Worm (Caenorhabditis elegans): ENCODE measurements around the gene aexr-2.

aexr-2 gene

DNA sequence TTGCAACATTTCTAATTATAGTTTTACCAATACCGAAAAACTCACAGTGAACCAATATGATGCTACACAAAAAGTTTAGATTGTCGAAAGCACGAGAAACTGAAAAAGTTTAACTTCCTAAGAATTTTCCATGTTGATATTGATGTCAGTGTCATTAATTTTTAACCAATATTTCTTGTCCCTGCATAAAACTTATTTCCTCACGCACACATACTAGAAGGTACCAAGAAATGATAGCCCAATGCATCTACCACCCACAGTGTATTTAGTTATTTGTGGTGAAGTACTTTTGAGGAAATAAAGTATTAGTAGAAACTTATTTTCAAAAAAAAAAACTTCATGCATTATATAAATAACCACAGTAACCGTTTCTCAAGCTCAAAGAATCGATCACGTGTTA is at the start of gene aexr-2:
Gene aexr-2 (minus strand): TSS at position 101 of the 400 bp plus-strand sequence.
- no peak for TF ChIP-seq hmbx-1 (tag; optimal IDR thresholded peaks at IDR 0.05)
- no peak for TF ChIP-seq ceh-13 (GFP tag; optimal IDR thresholded peaks at IDR 0.05)
- no peak for TF ChIP-seq hmg-4 (GFP tag; optimal IDR thresholded peaks at IDR 0.05)
- TF ChIP-seq B0310.2 (tag; optimal IDR thresholded peaks at IDR 0.05): no peak
- no peak for TF ChIP-seq ama-1 (optimal IDR thresholded peaks at IDR 0.05)
- no peak for TF ChIP-seq aly-1 (tag; optimal IDR thresholded peaks at IDR 0.05)
- TF ChIP-seq ceh-36 (tag; optimal IDR thresholded peaks at IDR 0.05): no peak
- TF ChIP-seq sea-1 (GFP tag; conservative IDR thresholded peaks at IDR 0.05): no peak
- TF ChIP-seq pes-1 (GFP tag; IDR thresholded peaks at IDR 0.05): no peak
- TF ChIP-seq hnd-1 (tag; optimal IDR thresholded peaks at IDR 0.05): no peak
- no peak for TF ChIP-seq tra-4 (tag; optimal IDR thresholded peaks at IDR 0.05)
- no peak for TF ChIP-seq ets-7 (tag; optimal IDR thresholded peaks at IDR 0.05)
- TF ChIP-seq flt-1 (GFP tag; IDR thresholded peaks at IDR 0.05): no peak
- TF ChIP-seq scrt-1 (GFP tag; IDR thresholded peaks at IDR 0.05): no peak
- TF ChIP-seq tbx-37 (GFP tag; conservative IDR thresholded peaks at IDR 0.05): no peak
- no peak for TF ChIP-seq F13C5.2 (tag; optimal IDR thresholded peaks at IDR 0.05)
- no peak for TF ChIP-seq tbx-11 (GFP tag; IDR thresholded peaks at IDR 0.05)

DNA sequence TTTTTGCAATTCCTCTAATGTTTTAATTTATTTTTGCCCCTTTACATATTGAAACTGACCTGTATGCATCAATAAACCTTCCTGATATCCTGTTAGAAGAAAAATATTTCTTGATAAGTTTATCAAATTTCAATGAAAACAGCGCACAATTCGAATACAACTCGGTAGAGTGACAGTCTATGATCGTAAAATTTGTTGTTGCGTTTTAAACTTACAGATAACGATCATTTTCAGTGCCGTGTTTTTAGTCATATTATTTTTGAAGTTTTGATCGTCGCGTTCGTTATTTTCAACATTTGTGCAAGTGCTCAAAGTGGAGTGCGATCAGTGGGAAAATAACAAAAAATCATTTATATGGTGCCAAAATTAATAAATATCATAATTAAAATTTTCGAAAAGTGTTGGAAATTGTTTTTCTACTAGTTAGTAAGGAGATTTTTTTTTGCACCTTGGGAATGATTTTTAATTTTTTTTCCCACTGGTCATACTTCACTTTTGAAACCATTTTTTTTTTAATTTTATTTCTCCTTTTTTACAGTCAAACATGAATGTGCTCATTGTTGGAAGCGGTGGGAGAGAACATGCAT is 43.1 kb upstream of the aexr-2 start, which contains the start of gene F38B6.4:
Gene F38B6.4 (plus strand): TSS at position 537 of the 587 bp plus-strand sequence.
- TF ChIP-seq pes-1 (GFP tag; IDR thresholded peaks at IDR 0.05) (no peak), ceh-13 (GFP tag; optimal IDR thresholded peaks at IDR 0.05) (no peak), ets-7 (tag; optimal IDR thresholded peaks at IDR 0.05) (no peak), scrt-1 (GFP tag; IDR thresholded peaks at IDR 0.05) (no peak), hmbx-1 (tag; optimal IDR thresholded peaks at IDR 0.05) (no peak), B0310.2 (tag; optimal IDR thresholded peaks at IDR 0.05) (no peak), ceh-36 (tag; optimal IDR thresholded peaks at IDR 0.05) (no peak), ama-1 (optimal IDR thresholded peaks at IDR 0.05) (no peak), sea-1 (GFP tag; conservative IDR thresholded peaks at IDR 0.05) (no peak), hmg-4 (GFP tag; optimal IDR thresholded peaks at IDR 0.05) (no peak), F13C5.2 (tag; optimal IDR thresholded peaks at IDR 0.05) (no peak), aly-1 (tag; optimal IDR thresholded peaks at IDR 0.05) (no peak), hnd-1 (tag; optimal IDR thresholded peaks at IDR 0.05) (no peak), flt-1 (GFP tag; IDR thresholded peaks at IDR 0.05) (no peak), tbx-11 (GFP tag; IDR thresholded peaks at IDR 0.05) (no peak), tbx-37 (GFP tag; conservative IDR thresholded peaks at IDR 0.05) (no peak), tra-4 (tag; optimal IDR thresholded peaks at IDR 0.05) (no peak)

- TF ChIP-seq ets-7 (tag; optimal IDR thresholded peaks at IDR 0.05) (no peak), tbx-11 (GFP tag; IDR thresholded peaks at IDR 0.05) (no peak), ama-1 (optimal IDR thresholded peaks at IDR 0.05) (no peak), ceh-36 (tag; optimal IDR thresholded peaks at IDR 0.05) (no peak), sea-1 (GFP tag; conservative IDR thresholded peaks at IDR 0.05) (no peak), scrt-1 (GFP tag; IDR thresholded peaks at IDR 0.05) (no peak)
Observed at ce11 chrX:6672519-6672918, 41.2 kb upstream of the aexr-2 start, which contains the start of gene col-172. Gene col-172, plus strand, starts transcription at chrX:6672819.

DNA sequence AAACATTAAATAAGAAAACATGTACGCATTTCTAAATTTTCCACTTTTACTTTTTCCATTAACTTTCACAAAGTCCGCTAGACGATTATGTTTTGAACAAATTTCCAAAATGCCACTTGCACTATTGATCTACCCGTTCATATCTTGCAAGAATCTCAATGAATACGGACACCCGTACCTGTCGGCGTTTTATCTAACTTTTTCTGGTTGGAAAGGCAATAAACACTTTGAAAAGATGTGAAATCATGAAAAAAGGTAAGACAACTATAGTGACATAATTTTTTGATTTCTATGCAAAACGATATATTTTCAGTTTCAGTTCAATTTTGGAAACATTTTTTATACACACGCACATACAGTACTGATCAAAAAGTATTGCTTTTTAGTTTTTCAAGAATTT is 40.4 kb upstream of the aexr-2 start:
- TF ChIP-seq hnd-1 (tag; optimal IDR thresholded peaks at IDR 0.05) (no peak), ceh-13 (GFP tag; optimal IDR thresholded peaks at IDR 0.05) (no peak), flt-1 (GFP tag; IDR thresholded peaks at IDR 0.05) (no peak), pes-1 (GFP tag; IDR thresholded peaks at IDR 0.05) (no peak), tra-4 (tag; optimal IDR thresholded peaks at IDR 0.05) (no peak), tbx-11 (GFP tag; IDR thresholded peaks at IDR 0.05) (no peak)

DNA sequence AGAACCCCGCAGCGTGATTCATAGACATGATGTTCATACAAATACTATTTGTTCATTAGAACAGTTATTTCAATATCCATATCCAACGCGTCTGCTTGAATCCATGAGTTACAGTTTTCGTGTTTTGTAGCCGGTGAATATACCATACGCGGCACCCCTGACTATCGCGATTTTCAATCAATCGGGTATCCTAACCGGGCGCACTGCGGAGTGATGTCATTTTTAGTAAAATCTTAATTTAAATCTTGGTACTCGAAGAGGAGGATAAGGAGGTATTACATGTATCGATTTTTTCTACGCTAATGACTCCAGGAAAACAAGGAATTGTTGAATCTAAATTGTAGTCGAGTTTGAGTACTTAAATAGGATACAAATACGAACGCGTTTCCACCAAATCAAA is 38.0 kb upstream of the aexr-2 start:
- no peak for TF ChIP-seq sea-1 (GFP tag; conservative IDR thresholded peaks at IDR 0.05)
- TF ChIP-seq F13C5.2 (tag; optimal IDR thresholded peaks at IDR 0.05): no peak
- no peak for TF ChIP-seq hnd-1 (tag; optimal IDR thresholded peaks at IDR 0.05)
- TF ChIP-seq hmg-4 (GFP tag; optimal IDR thresholded peaks at IDR 0.05): no peak
- TF ChIP-seq B0310.2 (tag; optimal IDR thresholded peaks at IDR 0.05): no peak
- no peak for TF ChIP-seq pes-1 (GFP tag; IDR thresholded peaks at IDR 0.05)
- TF ChIP-seq aly-1 (tag; optimal IDR thresholded peaks at IDR 0.05): no peak

ce11 chrX:6668911-6669310 is 37.6 kb upstream of the aexr-2 start, which contains the start of gene nhr-137:
Gene nhr-137, minus strand, starts transcription at chrX:6669011.
- no peak for TF ChIP-seq tbx-11 (GFP tag; IDR thresholded peaks at IDR 0.05)
- no peak for TF ChIP-seq flt-1 (GFP tag; IDR thresholded peaks at IDR 0.05)
- TF ChIP-seq hnd-1 (tag; optimal IDR thresholded peaks at IDR 0.05): no peak
- TF ChIP-seq scrt-1 (GFP tag; IDR thresholded peaks at IDR 0.05): no peak
- TF ChIP-seq ceh-36 (tag; optimal IDR thresholded peaks at IDR 0.05): no peak
- no peak for TF ChIP-seq tbx-37 (GFP tag; conservative IDR thresholded peaks at IDR 0.05)
- TF ChIP-seq ceh-13 (GFP tag; optimal IDR thresholded peaks at IDR 0.05): no peak
- no peak for TF ChIP-seq sea-1 (GFP tag; conservative IDR thresholded peaks at IDR 0.05)
- no peak for TF ChIP-seq hmg-4 (GFP tag; optimal IDR thresholded peaks at IDR 0.05)
- no peak for TF ChIP-seq ama-1 (optimal IDR thresholded peaks at IDR 0.05)
- TF ChIP-seq aly-1 (tag; optimal IDR thresholded peaks at IDR 0.05): no peak
- TF ChIP-seq hmbx-1 (tag; optimal IDR thresholded peaks at IDR 0.05): no peak
- no peak for TF ChIP-seq pes-1 (GFP tag; IDR thresholded peaks at IDR 0.05)
- no peak for TF ChIP-seq tra-4 (tag; optimal IDR thresholded peaks at IDR 0.05)
- TF ChIP-seq F13C5.2 (tag; optimal IDR thresholded peaks at IDR 0.05): no peak
- TF ChIP-seq ets-7 (tag; optimal IDR thresholded peaks at IDR 0.05): no peak
- no peak for TF ChIP-seq B0310.2 (tag; optimal IDR thresholded peaks at IDR 0.05)

DNA sequence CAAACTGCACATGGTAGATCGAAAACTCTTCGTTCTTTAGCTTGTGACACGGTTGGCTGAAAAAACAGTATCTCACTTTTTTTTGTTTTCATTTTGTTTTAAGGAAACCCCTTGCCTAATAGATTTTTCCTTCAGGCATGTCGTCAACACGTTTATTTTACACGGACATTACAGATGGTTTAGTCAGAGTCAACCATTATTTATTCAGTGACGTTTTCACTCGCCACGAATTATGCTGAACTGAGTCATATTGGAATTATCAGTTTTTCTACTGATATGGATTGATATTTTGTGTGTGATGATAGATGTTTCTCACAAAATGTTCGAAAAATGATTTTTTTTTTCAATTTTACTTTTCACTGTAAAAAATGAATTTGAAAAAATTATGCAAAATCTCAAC is 36.1 kb upstream of the aexr-2 start:
- TF ChIP-seq tbx-37 (GFP tag; conservative IDR thresholded peaks at IDR 0.05): no peak
- TF ChIP-seq tra-4 (tag; optimal IDR thresholded peaks at IDR 0.05): no peak
- TF ChIP-seq ceh-36 (tag; optimal IDR thresholded peaks at IDR 0.05): no peak
- TF ChIP-seq aly-1 (tag; optimal IDR thresholded peaks at IDR 0.05): no peak
- no peak for TF ChIP-seq hmbx-1 (tag; optimal IDR thresholded peaks at IDR 0.05)
- TF ChIP-seq tbx-11 (GFP tag; IDR thresholded peaks at IDR 0.05): no peak
- TF ChIP-seq flt-1 (GFP tag; IDR thresholded peaks at IDR 0.05): no peak
- no peak for TF ChIP-seq B0310.2 (tag; optimal IDR thresholded peaks at IDR 0.05)
- no peak for TF ChIP-seq scrt-1 (GFP tag; IDR thresholded peaks at IDR 0.05)
- no peak for TF ChIP-seq ets-7 (tag; optimal IDR thresholded peaks at IDR 0.05)
- TF ChIP-seq hnd-1 (tag; optimal IDR thresholded peaks at IDR 0.05): no peak
- TF ChIP-seq sea-1 (GFP tag; conservative IDR thresholded peaks at IDR 0.05): no peak
- no peak for TF ChIP-seq ama-1 (optimal IDR thresholded peaks at IDR 0.05)
- TF ChIP-seq F13C5.2 (tag; optimal IDR thresholded peaks at IDR 0.05): no peak
- no peak for TF ChIP-seq pes-1 (GFP tag; IDR thresholded peaks at IDR 0.05)
- TF ChIP-seq ceh-13 (GFP tag; optimal IDR thresholded peaks at IDR 0.05): no peak
- TF ChIP-seq hmg-4 (GFP tag; optimal IDR thresholded peaks at IDR 0.05): no peak

All from whole organism, early embryonic.